Fruit fly (Drosophila melanogaster) whole organism, embryonic: ENCODE data around the gene CG17109.

Source experiments
- BEAF-32 ChIP-seq: fragments of 200-800 bp; sonication (Bioruptor generic); optimal IDR thresholded peaks from 3 replicates; lab custom pipeline; 2017; ENCODE audit warnings: missing biosample characterization, missing genetic modification characterization, mild to moderate bottlenecking, moderate library complexity, missing genetic modification reagents
- C15 ChIP-seq: fragments of 200-800 bp; sonication (Bioruptor generic); IDR thresholded peaks from 3 replicates; pipeline ENCODE4 v1.3.6; 2022; ENCODE audit warnings: missing biosample characterization, missing genetic modification characterization
- CG10366 ChIP-seq: fragments of 200-800 bp; sonication (Bioruptor generic); IDR thresholded peaks from 2 replicates; pipeline ENCODE4 v1.3.6; 2022; ENCODE audit warnings: missing biosample characterization, missing genetic modification characterization
- CG10959 ChIP-seq: fragments of 200-800 bp; sonication (Bioruptor generic); IDR thresholded peaks from 2 replicates; pipeline ENCODE4 v1.3.6; 2022; ENCODE audit warnings: missing biosample characterization, missing genetic modification characterization
- CG11398 ChIP-seq: fragments of 200-800 bp; sonication (Bioruptor generic); optimal IDR thresholded peaks from 2 replicates; lab custom pipeline; 2016; ENCODE audit warnings: missing biosample characterization, missing genetic modification characterization
- CG11560 ChIP-seq: fragments of 200-800 bp; sonication (Bioruptor generic); IDR thresholded peaks from 3 replicates; pipeline ENCODE4 v1.3.6; 2022; ENCODE audit warnings: missing biosample characterization, missing genetic modification characterization
- CG13424 ChIP-seq: fragments of 200-800 bp; sonication (Bioruptor generic); optimal IDR thresholded peaks from 2 replicates; lab custom pipeline; 2019; ENCODE audit warnings: missing biosample characterization, mild to moderate bottlenecking, missing genetic modification characterization, moderate library complexity
- CG14710 ChIP-seq: fragments of 200-800 bp; sonication (Bioruptor generic); optimal IDR thresholded peaks from 3 replicates; lab custom pipeline; 2019; ENCODE audit warnings: missing biosample characterization, mild to moderate bottlenecking, missing genetic modification characterization, moderate library complexity
- CG16815 ChIP-seq: fragments of 200-800 bp; sonication (Bioruptor generic); optimal IDR thresholded peaks from 3 replicates; lab custom pipeline; 2017; ENCODE audit warnings: missing biosample characterization, mild to moderate bottlenecking, missing genetic modification characterization
- CG17186 ChIP-seq: fragments of 200-800 bp; sonication (Bioruptor generic); optimal IDR thresholded peaks from 3 replicates; lab custom pipeline; 2017; ENCODE audit warnings: missing biosample characterization, missing genetic modification reagents, missing genetic modification characterization
- CG1832 ChIP-seq: fragments of 200-800 bp; sonication (Bioruptor generic); optimal IDR thresholded peaks from 2 replicates; lab custom pipeline; 2017; ENCODE audit warnings: missing biosample characterization, mild to moderate bottlenecking, missing genetic modification characterization, inconsistent platforms
- CG2116 ChIP-seq: fragments of 200-800 bp; sonication (Bioruptor generic); optimal IDR thresholded peaks from 3 replicates; lab custom pipeline; 2018; ENCODE audit warnings: missing biosample characterization, mild to moderate bottlenecking, missing genetic modification characterization
- CG4854 ChIP-seq: fragments of 200-800 bp; sonication (Bioruptor generic); optimal IDR thresholded peaks from 2 replicates; lab custom pipeline; 2016; ENCODE audit warnings: missing biosample characterization, missing genetic modification characterization, inconsistent platforms
- CG7987 ChIP-seq: fragments of 200-800 bp; sonication (Bioruptor generic); optimal IDR thresholded peaks from 2 replicates; lab custom pipeline; 2018; ENCODE audit warnings: missing biosample characterization, mild to moderate bottlenecking, missing genetic modification characterization, moderate library complexity
- CG9797 ChIP-seq: fragments of 200-800 bp; sonication (Bioruptor generic); optimal IDR thresholded peaks from 3 replicates; lab custom pipeline; 2018; ENCODE audit warnings: missing biosample characterization, mild to moderate bottlenecking, missing genetic modification characterization
- D19B ChIP-seq: fragments of 200-800 bp; sonication (Bioruptor generic); optimal IDR thresholded peaks from 2 replicates; lab custom pipeline; 2017; ENCODE audit warnings: missing biosample characterization, mild to moderate bottlenecking, missing genetic modification characterization
- HLHmδ ChIP-seq: fragments of 200-800 bp; sonication (Bioruptor generic); optimal IDR thresholded peaks from 2 replicates; lab custom pipeline; 2018; ENCODE audit warnings: missing biosample characterization, mild to moderate bottlenecking, missing genetic modification characterization, moderate library complexity
- Hr3 ChIP-seq: fragments of 200-800 bp; sonication (Bioruptor generic); optimal IDR thresholded peaks from 3 replicates; lab custom pipeline; 2016; ENCODE audit warnings: missing biosample characterization, missing genetic modification characterization
- Hr78 ChIP-seq, 2 experiments: fragments of 200-800 bp in 1 of 2; fragments of >200 bp in 1 of 2; sonication (Bioruptor generic) in 1 of 2; optimal IDR thresholded peaks; 2 replicates each; lab custom pipeline; 2017 to 2019; ENCODE audit warnings: missing biosample characterization in 2 of 2, missing genetic modification characterization in 2 of 2, mild to moderate bottlenecking in 1 of 2, moderate library complexity in 1 of 2
- Kr ChIP-seq: fragments of 200-800 bp; sonication (Bioruptor generic); optimal IDR thresholded peaks from 2 replicates; lab custom pipeline; 2017; ENCODE audit warnings: missing biosample characterization, mild to moderate bottlenecking, missing genetic modification characterization
- Mrtf ChIP-seq: fragments of 200-800 bp; sonication (Bioruptor generic); IDR thresholded peaks from 3 replicates; pipeline ENCODE4 v1.3.6; 2022; ENCODE audit warnings: missing biosample characterization, missing genetic modification characterization
- Neu2 ChIP-seq: fragments of 200-800 bp; sonication (Bioruptor generic); optimal IDR thresholded peaks from 3 replicates; lab custom pipeline; 2016; ENCODE audit warnings: missing biosample characterization, missing genetic modification characterization, borderline replicate concordance
- Nf-YB ChIP-seq: fragments of 200-800 bp; sonication (Bioruptor generic); optimal IDR thresholded peaks from 3 replicates; lab custom pipeline; 2019; ENCODE audit warnings: missing biosample characterization, mild to moderate bottlenecking, missing genetic modification characterization, moderate library complexity
- Sry-β ChIP-seq: fragments of 200-800 bp; sonication (Bioruptor generic); optimal IDR thresholded peaks from 2 replicates; lab custom pipeline; 2018; ENCODE audit warnings: missing biosample characterization, mild to moderate bottlenecking, missing genetic modification characterization, moderate library complexity
- ab ChIP-seq: fragments of 200-800 bp; sonication (Bioruptor generic); optimal IDR thresholded peaks from 2 replicates; lab custom pipeline; 2016; ENCODE audit warnings: missing biosample characterization, missing genetic modification characterization
- al ChIP-seq: fragments of 200-800 bp; sonication (Bioruptor generic); IDR thresholded peaks from 2 replicates; pipeline ENCODE4 v1.3.6; 2022; ENCODE audit warnings: missing biosample characterization, missing genetic modification characterization
- chm ChIP-seq: fragments of 200-800 bp; sonication (Bioruptor generic); IDR thresholded peaks from 2 replicates; pipeline ENCODE4 v1.3.6; 2022; ENCODE audit warnings: missing biosample characterization, missing genetic modification characterization
- dimm ChIP-seq: fragments of 200-800 bp; sonication (Bioruptor generic); IDR thresholded peaks from 2 replicates; pipeline ENCODE4 v1.3.6; 2022; ENCODE audit warnings: missing biosample characterization, missing genetic modification characterization
- disco-r ChIP-seq: fragments of 200-800 bp; sonication (Bioruptor generic); optimal IDR thresholded peaks from 2 replicates; lab custom pipeline; 2016; ENCODE audit warnings: missing biosample characterization, missing genetic modification characterization
- dmrt11E ChIP-seq: fragments of 200-800 bp; sonication (Bioruptor generic); optimal IDR thresholded peaks from 3 replicates; lab custom pipeline; 2018; ENCODE audit warnings: missing biosample characterization, mild to moderate bottlenecking, missing genetic modification characterization, moderate library complexity
- fd102C ChIP-seq: fragments of 200-800 bp; sonication (Bioruptor generic); optimal IDR thresholded peaks from 2 replicates; lab custom pipeline; 2018; ENCODE audit warnings: missing biosample characterization, mild to moderate bottlenecking, missing genetic modification characterization, moderate library complexity
- fru ChIP-seq: fragments of >200 bp; optimal IDR thresholded peaks from 2 replicates; lab custom pipeline; 2017
- gcm ChIP-seq: fragments of 200-800 bp; sonication (Bioruptor generic); optimal IDR thresholded peaks from 2 replicates; lab custom pipeline; 2019; ENCODE audit warnings: missing biosample characterization, mild to moderate bottlenecking, missing genetic modification characterization, moderate library complexity
- gro ChIP-seq: fragments of 200-800 bp; sonication (Bioruptor generic); optimal IDR thresholded peaks from 2 replicates; lab custom pipeline; 2016; ENCODE audit warnings: missing biosample characterization, missing genetic modification characterization
- gsb-n ChIP-seq: fragments of 200-800 bp; sonication (Bioruptor generic); optimal IDR thresholded peaks from 3 replicates; lab custom pipeline; 2018; ENCODE audit warnings: missing biosample characterization, mild to moderate bottlenecking, missing genetic modification characterization
- ham ChIP-seq: fragments of 200-800 bp; sonication (Bioruptor generic); IDR thresholded peaks from 2 replicates; pipeline ENCODE4 v1.3.6; 2022; ENCODE audit warnings: missing biosample characterization, missing genetic modification characterization
- hb ChIP-seq: fragments of 200-800 bp; sonication (Bioruptor generic); IDR thresholded peaks from 3 replicates; pipeline ENCODE4 v1.3.6; 2022; ENCODE audit warnings: missing biosample characterization, missing genetic modification characterization; ENCODE audit not compliant: partially characterized antibody
- hbn ChIP-seq: fragments of 200-800 bp; sonication (Bioruptor generic); IDR thresholded peaks from 2 replicates; pipeline ENCODE4 v1.3.6; 2022; ENCODE audit warnings: missing biosample characterization, missing genetic modification characterization; ENCODE audit not compliant: partially characterized antibody
- her ChIP-seq: fragments of 200-800 bp; sonication (Bioruptor generic); optimal IDR thresholded peaks from 2 replicates; lab custom pipeline; 2016; ENCODE audit warnings: missing biosample characterization, missing genetic modification characterization
- ind ChIP-seq: fragments of 200-800 bp; sonication (Bioruptor generic); optimal IDR thresholded peaks from 3 replicates; lab custom pipeline; 2016; ENCODE audit warnings: missing biosample characterization, missing genetic modification characterization
- lmd ChIP-seq: fragments of 200-800 bp; sonication (Bioruptor generic); IDR thresholded peaks from 2 replicates; pipeline ENCODE4 v1.3.6; 2022; ENCODE audit warnings: missing biosample characterization, missing genetic modification characterization
- pros ChIP-seq: fragments of 200-800 bp; sonication (Bioruptor generic); optimal IDR thresholded peaks from 3 replicates; lab custom pipeline; 2019; ENCODE audit warnings: missing biosample characterization, mild to moderate bottlenecking, missing genetic modification characterization, moderate library complexity
- sens-2 ChIP-seq: fragments of 200-800 bp; sonication (Bioruptor generic); IDR thresholded peaks from 2 replicates; pipeline ENCODE4 v1.3.6; 2022; ENCODE audit warnings: missing biosample characterization, missing genetic modification characterization
- shn ChIP-seq: fragments of 200-800 bp; sonication (Bioruptor generic); optimal IDR thresholded peaks from 3 replicates; lab custom pipeline; 2016; ENCODE audit warnings: missing biosample characterization, missing genetic modification characterization
- sob ChIP-seq: fragments of 200-800 bp; sonication (Bioruptor generic); IDR thresholded peaks from 2 replicates; pipeline ENCODE4 v1.3.6; 2022; ENCODE audit warnings: missing biosample characterization, missing genetic modification characterization
- sr ChIP-seq: fragments of 200-800 bp; sonication (Bioruptor generic); IDR thresholded peaks from 3 replicates; pipeline ENCODE4 v1.3.6; 2022; ENCODE audit warnings: missing biosample characterization, missing genetic modification characterization
- tna ChIP-seq: fragments of 200-800 bp; sonication (Bioruptor generic); IDR thresholded peaks from 2 replicates; pipeline ENCODE4 v1.3.6; 2022; ENCODE audit warnings: missing biosample characterization, missing genetic modification characterization; ENCODE audit not compliant: partially characterized antibody
- trh ChIP-seq: fragments of 200-800 bp; sonication (Bioruptor generic); optimal IDR thresholded peaks from 2 replicates; lab custom pipeline; 2016; ENCODE audit warnings: missing biosample characterization, missing genetic modification characterization
- zen2 ChIP-seq: fragments of 200-800 bp; sonication (Bioruptor generic); IDR thresholded peaks from 3 replicates; pipeline ENCODE4 v1.3.6; 2022; ENCODE audit warnings: missing biosample characterization, missing genetic modification characterization; ENCODE audit not compliant: partially characterized antibody
- zfh1 ChIP-seq: fragments of 200-800 bp; sonication (Bioruptor generic); IDR thresholded peaks from 3 replicates; pipeline ENCODE4 v1.3.6; 2022; ENCODE audit warnings: missing biosample characterization, missing genetic modification characterization

CG17109 gene

DNA sequence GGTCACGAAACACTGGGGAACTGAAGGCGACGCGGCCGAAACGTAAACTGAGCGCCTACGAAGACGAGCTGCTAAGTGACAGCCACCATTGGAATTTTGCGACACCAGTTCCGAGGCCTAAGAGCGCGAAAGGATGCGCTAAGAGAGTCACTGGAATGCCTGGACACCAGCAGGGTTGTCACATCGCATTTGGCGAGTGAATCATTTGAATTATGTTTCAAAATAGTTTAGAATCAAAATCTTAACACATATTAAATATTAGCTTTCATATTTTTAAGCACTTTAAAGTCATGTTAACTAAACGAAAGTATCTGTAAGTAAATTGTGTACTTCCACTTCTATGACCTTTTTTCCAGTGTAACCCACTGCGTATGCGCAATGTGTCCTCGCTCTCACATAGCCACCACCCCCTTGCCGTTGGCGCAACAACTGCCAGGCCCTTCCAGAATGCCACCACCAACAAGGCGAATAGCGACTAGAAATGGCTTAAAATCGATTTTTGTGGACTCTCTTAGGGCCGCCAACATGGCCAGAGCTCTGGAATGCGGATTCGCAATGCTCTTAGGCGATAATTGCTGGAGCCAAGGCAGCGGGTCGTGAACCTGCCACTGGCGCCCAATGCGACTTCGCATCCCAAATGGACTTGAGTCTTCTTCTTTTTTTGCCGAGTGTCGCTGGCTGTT, 17.3 kb downstream of the CG17109 start, which contains the start of gene Cow (continued):
- TF ChIP-seq CG2116 (peak; percentile 4), chm (GFP tag; lab: Robert Waterston, UW) (no peak), sr (GFP tag; lab: Robert Waterston, UW) (no peak), fru (lab: Kevin White, UChicago) (no peak), CG1832 (GFP tag; lab: Kevin White, UChicago) (no peak), gcm (no peak), trh (GFP tag; lab: Kevin White, UChicago) (peak; percentile 13), disco-r (GFP tag; lab: Kevin White, UChicago) (no peak), al (GFP tag; lab: Robert Waterston, UW) (peak; percentile 43; the same call in 1 of the 2 replicates), sob (GFP tag; lab: Robert Waterston, UW) (peak; percentile 72), CG17186 (GFP tag; lab: Kevin White, UChicago) (no peak), Sry-β (GFP tag; lab: Kevin White, UChicago) (no peak), fd102C (GFP tag; lab: Kevin White, UChicago) (no peak), shn (GFP tag; lab: Kevin White, UChicago) (no peak), CG11398 (GFP tag; lab: Kevin White, UChicago) (no peak), tna (GFP tag; lab: Robert Waterston, UW) (no peak), zen2 (GFP tag; lab: Robert Waterston, UW) (no peak), HLHmδ (GFP tag; lab: Kevin White, UChicago) (no peak), hbn (no peak), gro (peak; percentile 64), sens-2 (no peak), CG10959 (GFP tag; lab: Robert Waterston, UW) (no peak), Nf-YB (GFP tag; lab: Kevin White, UChicago) (peak; percentile 12), C15 (GFP tag; lab: Robert Waterston, UW) (0 out of 3 replicates have a peak, but pooled peaks have one; percentile 49), Hr78 (GFP tag; optimal IDR thresholded peaks at IDR 0.05; lab: Kevin White, UChicago) (no peak), CG10366 (GFP tag; lab: Robert Waterston, UW) (peak; percentile 76), Neu2 (GFP tag; lab: Kevin White, UChicago) (no peak), Kr (GFP tag; lab: Kevin White, UChicago) (no peak), ind (peak; percentile 64), pros (GFP tag; lab: Kevin White, UChicago) (no peak), CG9797 (GFP tag; lab: Kevin White, UChicago) (no peak), gsb-n (tag; lab: Kevin White, UChicago) (no peak), zfh1 (GFP tag; lab: Robert Waterston, UW) (peak; percentile 56; the same call in 2 of the 3 replicates), CG13424 (tag; lab: Kevin White, UChicago) (peak; percentile 65), Hr3 (peak; percentile 49), CG14710 (tag; lab: Kevin White, UChicago) (no peak), CG7987 (GFP tag; lab: Kevin White, UChicago) (no peak), BEAF-32 (no peak), ham (GFP tag; lab: Robert Waterston, UW) (no peak), CG11560 (tag; lab: Robert Waterston, UW) (peak; percentile 65), hb (GFP tag; lab: Robert Waterston, UW) (no peak), ab (GFP tag; lab: Kevin White, UChicago) (no peak), D19B (GFP tag; lab: Kevin White, UChicago) (peak; percentile 5), lmd (GFP tag; lab: Robert Waterston, UW) (peak; percentile 66), dimm (GFP tag; lab: Robert Waterston, UW) (no peak), Mrtf (GFP tag; lab: Robert Waterston, UW) (no peak), CG16815 (no peak), dmrt11E (tag; lab: Kevin White, UChicago) (no peak), CG4854 (no peak), her (GFP tag; lab: Kevin White, UChicago) (peak; percentile 32)
